Worm (Caenorhabditis elegans) whole organism, L3 larva: ENCODE results near the gene B0304.2.

Experiments used
- egl-5 ChIP-seq: fragments of 150-350 bp; optimal IDR thresholded peaks from 2 replicates; lab custom pipeline; 2017; ENCODE audit warnings: missing biosample characterization, missing genetic modification reagents, missing genetic modification characterization, inconsistent platforms
- elt-3 ChIP-seq, 3 experiments: fragments of 150-350 bp in 1 of 3; sonication (generic microtip) in 2 of 3; optimal IDR thresholded peaks; 2 replicates in 2 of 3; 4 replicates in 1 of 3; lab custom pipeline; 2014 to 2017; ENCODE audit warnings: missing biosample characterization in 3 of 3, missing genetic modification characterization in 3 of 3
- fos-1 ChIP-seq: fragments of 150-350 bp; optimal IDR thresholded peaks from 2 replicates; lab custom pipeline; 2014; ENCODE audit warnings: missing biosample characterization, missing genetic modification characterization
- nhr-25 ChIP-seq: sonication (generic microtip); optimal IDR thresholded peaks from 2 replicates; lab custom pipeline; 2017; ENCODE audit warnings: missing biosample characterization, missing genetic modification characterization
- nhr-77 ChIP-seq: fragments of 150-350 bp; optimal IDR thresholded peaks from 2 replicates; lab custom pipeline; 2014; ENCODE audit warnings: missing biosample characterization, missing genetic modification characterization
- zag-1 ChIP-seq: fragments of 150-350 bp; optimal IDR thresholded peaks from 2 replicates; lab custom pipeline; 2014; ENCODE audit warnings: missing biosample characterization, missing genetic modification characterization

- no peak for TF ChIP-seq elt-3 (tag; optimal IDR thresholded peaks at IDR 0.05; lab: Kevin White, UChicago)
- TF ChIP-seq zag-1 (tag; lab: Kevin White, UChicago), result no peak
- no peak for TF ChIP-seq egl-5 (tag; lab: Kevin White, UChicago)
- TF ChIP-seq nhr-25 (tag; lab: Kevin White, UChicago), result no peak
- no peak for TF ChIP-seq fos-1 (tag; lab: Kevin White, UChicago)
- no peak for TF ChIP-seq nhr-77 (tag; lab: Kevin White, UChicago)
Measured at ce11 chrII:4566237-4566636, 42.8 kb downstream of the B0304.2 start.
